Fruit fly (Drosophila melanogaster) whole organism, embryonic: Measurements from ENCODE around the gene CG5968.

Experiments
- Bgb ChIP-seq: fragments of 200-800 bp; sonication (Bioruptor generic); IDR thresholded peaks from 2 replicates; pipeline ENCODE4 v1.3.6; 2022; ENCODE audit warnings: missing biosample characterization, missing genetic modification characterization; ENCODE audit not compliant: partially characterized antibody
- CG11723 ChIP-seq: fragments of 200-800 bp; sonication (Bioruptor generic); optimal IDR thresholded peaks from 2 replicates; lab custom pipeline; 2017; ENCODE audit warnings: missing biosample characterization, mild to moderate bottlenecking, missing genetic modification characterization
- CG12219 ChIP-seq: fragments of 200-800 bp; sonication (Bioruptor generic); optimal IDR thresholded peaks from 3 replicates; lab custom pipeline; 2018; ENCODE audit warnings: missing biosample characterization, mild to moderate bottlenecking, missing genetic modification characterization
- CG12236 ChIP-seq: fragments of 200-800 bp; sonication (Bioruptor generic); optimal IDR thresholded peaks from 2 replicates; lab custom pipeline; 2016; ENCODE audit warnings: missing biosample characterization, missing genetic modification characterization
- CG15073 ChIP-seq: fragments of 200-800 bp; sonication (Bioruptor generic); optimal IDR thresholded peaks from 2 replicates; lab custom pipeline; 2016; ENCODE audit warnings: missing biosample characterization, missing genetic modification characterization
- CG15696 ChIP-seq: fragments of 200-800 bp; sonication (Bioruptor generic); optimal IDR thresholded peaks from 2 replicates; lab custom pipeline; 2019; ENCODE audit warnings: missing biosample characterization, mild to moderate bottlenecking, missing genetic modification characterization, moderate library complexity
- CG2120 ChIP-seq: fragments of 200-800 bp; sonication (Bioruptor generic); optimal IDR thresholded peaks from 3 replicates; lab custom pipeline; 2016; ENCODE audit warnings: missing biosample characterization, missing genetic modification characterization
- CG30403 ChIP-seq: fragments of 200-800 bp; sonication (Bioruptor generic); optimal IDR thresholded peaks from 3 replicates; lab custom pipeline; 2016; ENCODE audit warnings: missing biosample characterization, missing genetic modification characterization
- CG33557 ChIP-seq: fragments of 200-800 bp; sonication (Bioruptor generic); optimal IDR thresholded peaks from 2 replicates; lab custom pipeline; 2019; ENCODE audit warnings: missing biosample characterization, mild to moderate bottlenecking, missing genetic modification characterization, moderate library complexity
- CG6813 ChIP-seq: fragments of 200-800 bp; sonication (Bioruptor generic); optimal IDR thresholded peaks from 2 replicates; lab custom pipeline; 2017; ENCODE audit warnings: missing biosample characterization, missing genetic modification characterization, mild to moderate bottlenecking, moderate library complexity, missing genetic modification reagents
- CG7839 ChIP-seq: fragments of 200-800 bp; sonication (Bioruptor generic); optimal IDR thresholded peaks from 3 replicates; lab custom pipeline; 2018; ENCODE audit warnings: missing biosample characterization, mild to moderate bottlenecking, missing genetic modification characterization, moderate library complexity
- CG8388 ChIP-seq: fragments of 200-800 bp; sonication (Bioruptor generic); optimal IDR thresholded peaks from 2 replicates; lab custom pipeline; 2019; ENCODE audit warnings: missing biosample characterization, mild to moderate bottlenecking, missing genetic modification characterization, moderate library complexity
- CG8924 ChIP-seq: fragments of 200-800 bp; optimal IDR thresholded peaks from 3 replicates; lab custom pipeline; 2019; ENCODE audit warnings: missing biosample characterization, mild to moderate bottlenecking, missing genetic modification characterization, moderate library complexity
- CkIIα-i1 ChIP-seq: fragments of 200-800 bp; sonication (Bioruptor generic); IDR thresholded peaks from 2 replicates; pipeline ENCODE4 v1.3.6; 2022; ENCODE audit warnings: missing biosample characterization, missing genetic modification characterization
- CoRest ChIP-seq: fragments of 200-800 bp; sonication (Bioruptor generic); optimal IDR thresholded peaks from 3 replicates; lab custom pipeline; 2018; ENCODE audit warnings: missing biosample characterization, mild to moderate bottlenecking, missing genetic modification characterization, moderate library complexity
- D ChIP-seq, 2 experiments: fragments of 200-800 bp in 1 of 2; fragments of >200 bp in 1 of 2; sonication (Bioruptor generic) in 1 of 2; optimal IDR thresholded peaks; 2 replicates in 1 of 2; 3 replicates in 1 of 2; lab custom pipeline; 2017; ENCODE audit warnings: mild to moderate bottlenecking in 1 of 2, missing biosample characterization in 1 of 2, missing genetic modification characterization in 1 of 2, missing genetic modification reagents in 1 of 2
- Dip2 ChIP-seq: fragments of 200-800 bp; sonication (Bioruptor generic); IDR thresholded peaks from 2 replicates; pipeline ENCODE4 v1.3.6; 2022; ENCODE audit warnings: missing biosample characterization, missing genetic modification characterization
- Drgx ChIP-seq: fragments of 200-800 bp; sonication (Bioruptor generic); IDR thresholded peaks from 2 replicates; pipeline ENCODE4 v1.3.6; 2022; ENCODE audit warnings: missing biosample characterization, missing genetic modification characterization
- H15 ChIP-seq: fragments of 200-800 bp; sonication (Bioruptor generic); IDR thresholded peaks from 3 replicates; pipeline ENCODE4 v1.3.6; 2022; ENCODE audit warnings: missing biosample characterization, missing genetic modification characterization
- HLH3B ChIP-seq: fragments of 200-800 bp; sonication (Bioruptor generic); IDR thresholded peaks from 2 replicates; pipeline ENCODE4 v1.3.6; 2022; ENCODE audit warnings: missing biosample characterization, missing genetic modification characterization
- Hr51 ChIP-seq, 2 experiments: fragments of 200-800 bp; sonication (Bioruptor generic); optimal IDR thresholded peaks; 2 replicates in 1 of 2; 3 replicates in 1 of 2; lab custom pipeline; 2016 to 2018; ENCODE audit warnings: missing biosample characterization in 2 of 2, missing genetic modification characterization in 2 of 2, mild to moderate bottlenecking in 1 of 2, moderate library complexity in 1 of 2
- Mes4 ChIP-seq: fragments of 200-800 bp; sonication (Bioruptor generic); optimal IDR thresholded peaks from 2 replicates; lab custom pipeline; 2016; ENCODE audit warnings: missing biosample characterization, missing genetic modification characterization
- Myb ChIP-seq: fragments of 200-800 bp; sonication (Bioruptor generic); optimal IDR thresholded peaks from 2 replicates; lab custom pipeline; 2016; ENCODE audit warnings: missing biosample characterization, missing genetic modification characterization
- Nf-YC ChIP-seq: fragments of 200-800 bp; optimal IDR thresholded peaks from 3 replicates; lab custom pipeline; 2019; ENCODE audit warnings: missing biosample characterization, mild to moderate bottlenecking, missing genetic modification characterization, moderate library complexity
- NfI ChIP-seq: fragments of 200-800 bp; sonication (Bioruptor generic); optimal IDR thresholded peaks from 3 replicates; lab custom pipeline; 2018; ENCODE audit warnings: missing biosample characterization, mild to moderate bottlenecking, missing genetic modification characterization, moderate library complexity
- Optix ChIP-seq: fragments of 200-800 bp; sonication (Bioruptor generic); IDR thresholded peaks from 3 replicates; pipeline ENCODE4 v1.3.6; 2022; ENCODE audit warnings: missing biosample characterization, missing genetic modification characterization
- Xbp1 ChIP-seq: fragments of 200-800 bp; sonication (Bioruptor generic); optimal IDR thresholded peaks from 3 replicates; lab custom pipeline; 2016; ENCODE audit warnings: missing biosample characterization, mild to moderate bottlenecking, missing genetic modification characterization
- bowl ChIP-seq: fragments of 200-800 bp; sonication (Bioruptor generic); IDR thresholded peaks from 2 replicates; pipeline ENCODE4 v1.3.6; 2022; ENCODE audit warnings: missing biosample characterization, missing genetic modification characterization
- chif ChIP-seq, 2 experiments: fragments of 200-800 bp; sonication (Bioruptor generic); optimal IDR thresholded peaks; 3 replicates each; lab custom pipeline; 2016; ENCODE audit warnings: missing biosample characterization in 2 of 2, missing genetic modification characterization in 2 of 2
- chinmo ChIP-seq: fragments of 200-800 bp; sonication (Bioruptor generic); IDR thresholded peaks from 4 replicates; pipeline ENCODE4 v1.3.6; 2022; ENCODE audit warnings: missing biosample characterization, missing genetic modification characterization; ENCODE audit not compliant: partially characterized antibody
- corto ChIP-seq: fragments of 200-800 bp; sonication (Bioruptor generic); optimal IDR thresholded peaks from 2 replicates; lab custom pipeline; 2016; ENCODE audit warnings: missing biosample characterization, mild to moderate bottlenecking, missing genetic modification characterization, moderate library complexity
- da ChIP-seq: fragments of 200-800 bp; sonication (Bioruptor generic); optimal IDR thresholded peaks from 2 replicates; lab custom pipeline; 2016; ENCODE audit warnings: missing biosample characterization, missing genetic modification characterization
- danr ChIP-seq: fragments of 200-800 bp; sonication (Bioruptor generic); IDR thresholded peaks from 2 replicates; pipeline ENCODE4 v1.3.6; 2022; ENCODE audit warnings: missing biosample characterization, missing genetic modification characterization
- fd64A ChIP-seq: fragments of 200-800 bp; sonication (Bioruptor generic); optimal IDR thresholded peaks from 3 replicates; lab custom pipeline; 2018; ENCODE audit warnings: missing biosample characterization, mild to moderate bottlenecking, missing genetic modification characterization
- fd96Cb ChIP-seq: fragments of 200-800 bp; sonication (Bioruptor generic); optimal IDR thresholded peaks from 2 replicates; lab custom pipeline; 2018; ENCODE audit warnings: missing biosample characterization, mild to moderate bottlenecking, missing genetic modification characterization, moderate library complexity
- ind ChIP-seq: fragments of 200-800 bp; sonication (Bioruptor generic); optimal IDR thresholded peaks from 3 replicates; lab custom pipeline; 2016; ENCODE audit warnings: missing biosample characterization, missing genetic modification characterization
- jumu ChIP-seq: fragments of 200-800 bp; sonication (Bioruptor generic); optimal IDR thresholded peaks from 3 replicates; lab custom pipeline; 2016; ENCODE audit warnings: missing biosample characterization, missing genetic modification characterization
- mam ChIP-seq: fragments of 200-800 bp; sonication (Bioruptor generic); optimal IDR thresholded peaks from 3 replicates; lab custom pipeline; 2016; ENCODE audit warnings: missing biosample characterization, missing genetic modification characterization
- pzg ChIP-seq: fragments of 200-800 bp; sonication (Bioruptor generic); optimal IDR thresholded peaks from 3 replicates; lab custom pipeline; 2018; ENCODE audit warnings: missing biosample characterization, mild to moderate bottlenecking, missing genetic modification characterization, moderate library complexity
- ranshi ChIP-seq: fragments of 200-800 bp; sonication (Bioruptor generic); IDR thresholded peaks from 2 replicates; pipeline ENCODE4 v1.3.6; 2022; ENCODE audit warnings: missing biosample characterization, missing genetic modification characterization
- sd ChIP-seq: fragments of 200-800 bp; sonication (Bioruptor generic); optimal IDR thresholded peaks from 3 replicates; lab custom pipeline; 2018; ENCODE audit warnings: missing biosample characterization, mild to moderate bottlenecking, missing genetic modification characterization, moderate library complexity
- sisA ChIP-seq: fragments of 200-800 bp; sonication (Bioruptor generic); IDR thresholded peaks from 2 replicates; pipeline ENCODE4 v1.3.6; 2022; ENCODE audit warnings: missing biosample characterization, missing genetic modification characterization
- tap ChIP-seq: fragments of 200-800 bp; optimal IDR thresholded peaks from 3 replicates; lab custom pipeline; 2019; ENCODE audit warnings: missing biosample characterization, mild to moderate bottlenecking, missing genetic modification characterization, moderate library complexity
- trem ChIP-seq: fragments of 200-800 bp; optimal IDR thresholded peaks from 3 replicates; lab custom pipeline; 2019; ENCODE audit warnings: missing biosample characterization, mild to moderate bottlenecking, missing genetic modification characterization, moderate library complexity
- twi ChIP-seq: fragments of 200-800 bp; optimal IDR thresholded peaks from 2 replicates; lab custom pipeline; 2019; ENCODE audit warnings: missing biosample characterization, mild to moderate bottlenecking, missing genetic modification characterization, moderate library complexity
- wdn ChIP-seq: fragments of 200-800 bp; sonication (Bioruptor generic); IDR thresholded peaks from 2 replicates; pipeline ENCODE4 v1.3.6; 2022; ENCODE audit warnings: missing biosample characterization, missing genetic modification characterization
- wor ChIP-seq: fragments of 200-800 bp; sonication (Bioruptor generic); IDR thresholded peaks from 2 replicates; pipeline ENCODE4 v1.3.6; 2022; ENCODE audit warnings: missing biosample characterization, missing genetic modification characterization

CG5968 gene

DNA sequence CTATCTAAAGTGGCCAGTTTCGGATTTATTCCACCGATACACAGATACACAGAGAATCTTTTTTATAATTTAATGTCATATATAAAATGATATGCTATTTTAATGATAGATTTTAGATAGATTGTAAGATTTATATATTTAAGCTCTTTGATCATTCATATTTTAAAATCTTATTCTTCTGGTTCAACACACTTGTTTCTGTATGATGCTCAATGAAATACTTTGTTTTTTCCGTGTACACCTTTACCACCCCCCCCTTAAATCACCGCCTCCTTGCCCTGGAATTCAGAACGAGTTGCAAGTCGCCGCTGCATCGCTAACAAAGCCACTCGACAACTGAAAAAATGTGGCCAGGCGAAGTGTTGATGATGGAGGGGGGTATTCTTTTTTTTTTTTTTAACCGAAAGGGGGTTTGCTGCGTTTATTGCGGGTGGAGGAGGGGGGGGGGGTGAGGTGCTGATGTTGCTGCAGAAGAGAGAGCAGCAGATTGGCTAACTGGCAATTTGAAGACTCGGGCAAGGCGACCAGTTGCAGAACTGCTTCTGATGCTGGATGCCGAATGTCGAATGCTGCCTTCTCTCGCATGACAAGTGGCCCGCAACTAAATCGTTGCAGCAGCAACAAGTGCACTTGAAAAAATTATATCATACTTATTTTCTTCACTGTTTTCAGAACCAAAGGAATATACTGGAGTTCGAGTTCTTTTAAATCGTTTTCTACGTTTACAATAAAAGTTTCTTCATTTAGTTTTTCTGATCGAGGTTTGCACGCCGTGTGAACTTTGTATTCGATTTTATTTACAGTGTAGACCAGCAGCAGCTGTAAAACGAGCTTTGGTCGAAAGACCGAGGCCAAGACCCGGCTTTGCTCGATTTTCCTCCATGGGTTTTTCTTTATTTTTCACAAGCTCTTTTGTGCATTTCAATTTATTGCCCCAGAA is 48.3 kb upstream of the CG5968 start (continued):
- TF ChIP-seq Xbp1 (GFP tag; lab: Kevin White, UChicago) (peak; percentile 63), NfI (GFP tag; lab: Kevin White, UChicago) (peak; percentile 62), D (optimal IDR thresholded peaks at IDR 0.05; lab: Kevin White, UChicago) (no peak), D (GFP tag; optimal IDR thresholded peaks at IDR 0.05; lab: Kevin White, UChicago) (peak; percentile 7), wdn (no peak), corto (peak; percentile 46), Optix (GFP tag; lab: Robert Waterston, UW) (no peak; the same call in 1 of the 3 replicates), mam (GFP tag; lab: Kevin White, UChicago) (no peak), CG11723 (GFP tag; lab: Kevin White, UChicago) (peak; percentile 41), CG30403 (GFP tag; lab: Kevin White, UChicago) (peak; percentile 53), sisA (GFP tag; lab: Robert Waterston, UW) (peak; percentile 50; the same call in 1 of the 2 replicates), bowl (0 out of 2 replicates have a peak, but pooled peaks have one; percentile 16), CG12219 (peak; percentile 60), chif (GFP tag; optimal IDR thresholded peaks at IDR 0.05; lab: Kevin White, UChicago) (peak; percentile 76 to 77), danr (GFP tag; lab: Robert Waterston, UW) (no peak), sd (peak; percentile 34), tap (tag; lab: Kevin White, UChicago) (peak; percentile 52), chinmo (GFP tag; lab: Robert Waterston, UW) (no peak), pzg (GFP tag; lab: Kevin White, UChicago) (no peak), HLH3B (GFP tag; lab: Robert Waterston, UW) (0 out of 2 replicates have a peak, but pooled peaks have one; percentile 36), CG33557 (GFP tag; lab: Kevin White, UChicago) (peak; percentile 73), Hr51 (GFP tag; optimal IDR thresholded peaks at IDR 0.05; lab: Kevin White, UChicago) (peak in 1 of 2 experiments; percentile 52), CG15696 (tag; lab: Kevin White, UChicago) (peak; percentile 4), CG7839 (tag; lab: Kevin White, UChicago) (peak; percentile 66), CG2120 (GFP tag; lab: Kevin White, UChicago) (no peak), ranshi (peak; percentile 30; the same call in 1 of the 2 replicates), twi (peak; percentile 52), CG8924 (tag; lab: Kevin White, UChicago) (peak; percentile 64), jumu (peak; percentile 28), Bgb (no peak), Drgx (GFP tag; lab: Robert Waterston, UW) (peak; percentile 96), CkIIα-i1 (GFP tag; lab: Robert Waterston, UW) (no peak), trem (tag; lab: Kevin White, UChicago) (peak; percentile 53), CG6813 (GFP tag; lab: Kevin White, UChicago) (no peak), ind (GFP tag; lab: Kevin White, UChicago) (peak; percentile 14), CoRest (tag; lab: Kevin White, UChicago) (peak; percentile 55), CG8388 (GFP tag; lab: Kevin White, UChicago) (peak; percentile 81), fd96Cb (peak; percentile 51), H15 (GFP tag; lab: Robert Waterston, UW) (no peak), Dip2 (GFP tag; lab: Robert Waterston, UW) (no peak), Mes4 (GFP tag; lab: Kevin White, UChicago) (peak; percentile 19), CG15073 (no peak), CG12236 (GFP tag; lab: Kevin White, UChicago) (peak; percentile 62), Myb (GFP tag; lab: Kevin White, UChicago) (peak; percentile 23), fd64A (no peak), da (GFP tag; lab: Kevin White, UChicago) (no peak), Nf-YC (no peak), wor (GFP tag; lab: Robert Waterston, UW) (peak; percentile 34; the same call in 1 of the 2 replicates)
